Worm (Caenorhabditis elegans): Measurements from ENCODE around the gene F07H5.7.

The F07H5.7 gene

DNA sequence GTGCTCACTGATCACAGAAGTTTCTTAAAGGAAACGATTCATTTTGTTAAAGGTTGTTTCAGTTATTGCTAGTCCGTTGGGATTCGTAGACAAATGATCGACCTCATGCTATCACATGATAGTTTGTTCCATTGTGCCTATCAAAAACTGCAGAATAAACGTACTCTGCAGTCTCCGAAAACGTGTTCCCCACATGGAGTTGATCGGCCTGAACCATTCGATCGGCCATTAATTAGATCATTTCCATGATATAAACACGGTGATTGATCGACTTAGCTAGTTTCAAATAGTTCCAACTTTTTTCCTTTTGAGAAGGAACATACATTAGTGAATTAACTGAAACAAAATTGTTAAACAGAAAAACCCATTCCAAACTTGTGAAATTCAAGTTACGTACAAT is 28.7 kb upstream of the F07H5.7 start (continued):
- TF ChIP-seq egl-13 (tag; optimal IDR thresholded peaks at IDR 0.05) (no peak), snpc-4 (tag; optimal IDR thresholded peaks at IDR 0.05) (no peak), ceh-82 (tag; optimal IDR thresholded peaks at IDR 0.05) (no peak), hpl-2 (GFP tag; optimal IDR thresholded peaks at IDR 0.05) (no peak), nhr-47 (tag; optimal IDR thresholded peaks at IDR 0.05) (peak; percentile 25), pqm-1 (tag; optimal IDR thresholded peaks at IDR 0.05) (no peak), nhr-90 (tag; optimal IDR thresholded peaks at IDR 0.05; ENCODE audit: poor library complexity) (peak; percentile 73), efl-1 (optimal IDR thresholded peaks at IDR 0.05) (no peak), efl-1 (GFP tag; optimal IDR thresholded peaks at IDR 0.05 in 1 of 2) (peak in 1 of 2 experiments; percentile 88), nhr-85 (tag) (peak; percentile 91), nhr-71 (tag; optimal IDR thresholded peaks at IDR 0.05) (peak; percentile 61), Y116A8C.19 (tag; optimal IDR thresholded peaks at IDR 0.05; ENCODE audit: borderline replicate concordance) (no peak), ceh-8 (GFP tag; optimal IDR thresholded peaks at IDR 0.05) (no peak), xbp-1 (tag; optimal IDR thresholded peaks at IDR 0.05) (no peak), lin-13 (GFP tag; optimal IDR thresholded peaks at IDR 0.05) (no peak), swsn-7 (tag; optimal IDR thresholded peaks at IDR 0.05) (no peak), F16B12.6 (tag; optimal IDR thresholded peaks at IDR 0.05) (no peak), elt-3 (tag; optimal IDR thresholded peaks at IDR 0.05) (peak in 5 of 6 experiments; percentile 7 to 95 (median 38)), ztf-11 (tag; optimal IDR thresholded peaks at IDR 0.05) (no peak), zag-1 (tag; optimal IDR thresholded peaks at IDR 0.05) (no peak), nhr-84 (tag; optimal IDR thresholded peaks at IDR 0.05) (no peak), sox-4 (tag; optimal IDR thresholded peaks at IDR 0.05) (no peak), nhr-76 (tag; optimal IDR thresholded peaks at IDR 0.05) (no peak), nhr-19 (GFP tag; conservative IDR thresholded peaks at IDR 0.05) (peak; percentile 86), dpl-1 (GFP tag; optimal IDR thresholded peaks at IDR 0.05) (no peak), efl-3 (GFP tag; optimal IDR thresholded peaks at IDR 0.05) (no peak), egl-27 (tag; optimal IDR thresholded peaks at IDR 0.05) (no peak), unc-86 (tag; optimal IDR thresholded peaks at IDR 0.05) (no peak), lsy-2 (tag; optimal IDR thresholded peaks at IDR 0.05) (peak in 1 of 2 experiments; percentile 47), pax-3 (tag; optimal IDR thresholded peaks at IDR 0.05) (no peak), dsc-1 (tag; optimal IDR thresholded peaks at IDR 0.05) (no peak), ces-1 (GFP tag; optimal IDR thresholded peaks at IDR 0.05) (no peak), ets-5 (GFP tag; IDR thresholded peaks at IDR 0.05) (no peak), zip-4 (GFP tag; optimal IDR thresholded peaks at IDR 0.05) (no peak), lin-15B (tag; optimal IDR thresholded peaks at IDR 0.05) (no peak), jun-1 (tag; optimal IDR thresholded peaks at IDR 0.05) (no peak), pag-3 (tag; optimal IDR thresholded peaks at IDR 0.05; ENCODE audit: borderline replicate concordance, insufficient read depth) (no peak), nhr-77 (tag; optimal IDR thresholded peaks at IDR 0.05) (no peak), mab-9 (GFP tag; IDR thresholded peaks at IDR 0.05) (no peak), C34B4.2 (tag; optimal IDR thresholded peaks at IDR 0.05) (no peak), fos-1 (tag; optimal IDR thresholded peaks at IDR 0.05) (no peak), lir-3 (tag; optimal IDR thresholded peaks at IDR 0.05; ENCODE audit: poor library complexity) (no peak), unc-62 (GFP tag; optimal IDR thresholded peaks at IDR 0.05) (no peak), ceh-88 (GFP tag; IDR thresholded peaks at IDR 0.05) (no peak), nhr-28 (tag; optimal IDR thresholded peaks at IDR 0.05) (no peak), isw-1 (GFP tag; IDR thresholded peaks at IDR 0.05) (no peak), mep-1 (tag; optimal IDR thresholded peaks at IDR 0.05) (no peak), ceh-90 (tag; optimal IDR thresholded peaks at IDR 0.05) (no peak), C04F5.9 (tag; optimal IDR thresholded peaks at IDR 0.05) (no peak)

All from whole organism, L1 larva.